Worm (Caenorhabditis elegans) whole organism, early embryonic: ENCODE measurements around the gene perm-5.

ENCODE experiments used
- F13C5.2 ChIP-seq: sonication (generic microtip); optimal IDR thresholded peaks from 2 replicates; lab custom pipeline; 2017; ENCODE audit warnings: mild to moderate bottlenecking, missing genetic modification characterization, inconsistent platforms, missing compliant biosample characterization
- ceh-13 ChIP-seq: fragments of 200-800 bp; sonication (Bioruptor generic); optimal IDR thresholded peaks from 2 replicates; lab custom pipeline; 2018; ENCODE audit warnings: mild to moderate bottlenecking, missing genetic modification characterization, missing compliant biosample characterization
- flt-1 ChIP-seq: fragments of 200-800 bp; sonication (Bioruptor generic); IDR thresholded peaks from 2 replicates; pipeline ENCODE4 v1.3.6; 2022; ENCODE audit warnings: missing genetic modification characterization, missing compliant biosample characterization
- sea-1 ChIP-seq: fragments of 200-800 bp; sonication (Bioruptor generic); conservative IDR thresholded peaks from 2 replicates; pipeline ENCODE4 v1.3.6; 2022; ENCODE audit warnings: missing genetic modification characterization, missing compliant biosample characterization
- tbx-37 ChIP-seq: fragments of 200-800 bp; sonication (Bioruptor generic); conservative IDR thresholded peaks from 2 replicates; pipeline ENCODE4 v1.3.6; 2022; ENCODE audit warnings: missing genetic modification reagents, missing genetic modification characterization, missing compliant biosample characterization

- TF ChIP-seq sea-1 (GFP tag; lab: Robert Waterston, UW), result no peak
- no peak for TF ChIP-seq flt-1 (GFP tag; lab: Robert Waterston, UW)
- TF ChIP-seq tbx-37, result no peak
- TF ChIP-seq F13C5.2 (tag; lab: Kevin White, UChicago), result no peak
- no peak for TF ChIP-seq ceh-13
These were observed 44.4 kb downstream of the perm-5 start for ce11 chrIV:5658897-5659296.
